Worm (Caenorhabditis elegans): ENCODE data around the gene srab-6.

The srab-6 gene

DNA sequence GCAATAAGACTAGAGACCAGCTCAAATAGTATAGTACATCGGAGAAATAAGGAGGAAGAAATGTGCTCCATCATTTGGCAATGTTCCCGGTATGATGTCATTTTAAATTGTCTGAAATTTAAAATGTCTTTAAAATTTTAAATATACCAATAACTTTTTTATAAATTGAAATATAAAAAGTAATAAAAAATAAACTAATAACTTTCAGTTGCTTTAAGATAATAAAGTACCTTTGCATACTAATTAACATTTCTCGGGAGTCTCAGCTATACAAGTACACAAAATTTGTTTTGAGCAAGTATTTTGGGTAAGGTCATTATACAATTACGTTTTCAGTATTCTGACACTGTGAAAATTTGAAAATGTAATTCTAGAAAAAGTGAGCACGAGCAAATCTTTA is at the start of gene srab-6:
srab-6 (minus strand) TSS at position 101 of the 400 bp plus-strand sequence.
- TF ChIP-seq npax-4 (tag; optimal IDR thresholded peaks at IDR 0.05), result no peak
- TF ChIP-seq sox-2 (GFP tag; IDR thresholded peaks at IDR 0.05), result no peak
- no peak for TF ChIP-seq ceh-18 (tag; optimal IDR thresholded peaks at IDR 0.05)
- no peak for TF ChIP-seq ceh-30 (tag; optimal IDR thresholded peaks at IDR 0.05)
- no peak for TF ChIP-seq hlh-13 (GFP tag; optimal IDR thresholded peaks at IDR 0.05)
- TF ChIP-seq ceh-31 (tag; optimal IDR thresholded peaks at IDR 0.05), result no peak
- TF ChIP-seq C08G9.2 (tag; optimal IDR thresholded peaks at IDR 0.05), result no peak
- no peak for TF ChIP-seq tbx-2 (tag; optimal IDR thresholded peaks at IDR 0.05)
- no peak for TF ChIP-seq elt-4 (tag; optimal IDR thresholded peaks at IDR 0.05)
- TF ChIP-seq ztf-16 (tag; optimal IDR thresholded peaks at IDR 0.05), result no peak

- no peak for TF ChIP-seq C38D4.7 (GFP tag; optimal IDR thresholded peaks at IDR 0.05)
- TF ChIP-seq hlh-15 (tag; optimal IDR thresholded peaks at IDR 0.05), result no peak
- TF ChIP-seq unc-86 (tag; optimal IDR thresholded peaks at IDR 0.05), result no peak
- no peak for TF ChIP-seq C08G9.2 (tag; optimal IDR thresholded peaks at IDR 0.05)
- TF ChIP-seq fkh-10 (GFP tag; optimal IDR thresholded peaks at IDR 0.05), result no peak
- no peak for TF ChIP-seq ceh-2 (tag; optimal IDR thresholded peaks at IDR 0.05)
- no peak for TF ChIP-seq pat-9 (tag; optimal IDR thresholded peaks at IDR 0.05)
- TF ChIP-seq unc-3 (GFP tag; conservative IDR thresholded peaks at IDR 0.05), result no peak
- TF ChIP-seq unc-3 (tag; optimal IDR thresholded peaks at IDR 0.05), result no peak
- no peak for TF ChIP-seq ceh-14 (tag; optimal IDR thresholded peaks at IDR 0.05)
Observed at ce11 chrV:3200323-3200722, 48.6 kb upstream of the srab-6 start, which contains the start of gene K08D9.4. TSS of gene K08D9.4 (minus strand) at chrV:3200423.

DNA sequence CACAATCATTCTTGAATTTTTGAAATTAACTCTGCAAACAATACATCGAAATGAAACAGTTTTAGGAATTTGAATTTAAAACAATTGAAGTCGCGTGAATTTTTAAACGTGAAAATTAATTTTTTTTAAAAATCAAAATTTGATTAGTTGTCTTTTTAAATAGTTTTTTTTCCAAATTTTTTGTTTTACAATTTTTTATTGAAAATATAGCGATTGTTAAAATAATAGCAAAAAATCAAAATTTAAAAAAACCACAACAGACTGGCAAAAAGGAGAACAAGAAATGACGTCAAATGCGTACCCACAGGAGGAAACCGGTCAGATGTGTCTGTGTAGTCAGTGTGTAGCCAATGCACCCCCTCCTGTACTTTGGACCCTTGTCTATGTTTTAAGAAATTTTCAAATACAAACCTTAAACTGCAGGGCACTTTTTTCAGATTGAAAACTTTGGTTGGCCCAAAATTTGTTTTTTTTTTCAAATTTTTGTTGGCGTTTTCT is 45.1 kb upstream of the srab-6 start, which contains the start of the genes Y73C8B.1 and Y73C8B.5:
Y73C8B.1 (minus strand) TSS at position 51 of the 498 bp plus-strand sequence.
Y73C8B.5 (plus strand) TSS at position 437 of the 498 bp plus-strand sequence.
- TF ChIP-seq tbx-7 (tag; optimal IDR thresholded peaks at IDR 0.05), result no peak
- TF ChIP-seq pha-2 (tag; optimal IDR thresholded peaks at IDR 0.05), result no peak
- TF ChIP-seq ceh-24 (tag; optimal IDR thresholded peaks at IDR 0.05), result no peak
- TF ChIP-seq pros-1 (tag; optimal IDR thresholded peaks at IDR 0.05), result no peak

ce11 chrV:3195814-3196213 is 44.1 kb upstream of the srab-6 start:
- TF ChIP-seq nfya-1 (tag; optimal IDR thresholded peaks at IDR 0.05) (peak; percentile 89), unc-86 (tag; optimal IDR thresholded peaks at IDR 0.05) (no peak)

DNA sequence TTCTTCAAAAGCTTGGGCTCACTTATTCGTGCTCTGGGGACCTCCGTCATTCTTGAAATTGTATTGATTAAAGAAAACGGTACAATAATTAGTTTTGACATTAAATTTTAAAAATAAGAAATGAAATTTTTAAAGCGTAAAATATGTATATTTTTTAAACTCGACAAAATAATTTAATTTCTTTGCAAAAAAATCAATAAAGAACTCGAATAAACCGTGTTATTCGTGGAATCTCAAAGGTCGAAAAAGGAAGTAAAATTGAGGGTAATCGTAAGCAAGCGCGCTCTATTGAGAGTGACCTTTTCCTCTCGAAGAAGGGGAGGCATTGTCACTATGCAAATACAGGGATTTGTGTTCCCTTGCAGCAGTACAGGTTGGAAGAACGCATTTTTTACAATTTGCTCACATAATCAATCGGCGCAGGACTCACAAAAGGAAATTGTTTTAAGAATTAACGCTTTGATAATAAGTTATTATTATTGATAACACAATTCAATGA is 43.2 kb upstream of the srab-6 start, which contains the start of gene Y73C8B.2:
Y73C8B.2 (minus strand) TSS at position 51 of the 499 bp plus-strand sequence.
- no peak for TF ChIP-seq C38D4.7 (GFP tag; optimal IDR thresholded peaks at IDR 0.05)
- TF ChIP-seq tbx-2 (tag; optimal IDR thresholded peaks at IDR 0.05), result no peak
- no peak for TF ChIP-seq unc-42 (tag; optimal IDR thresholded peaks at IDR 0.05)

ce11 chrV:3193091-3193608 is 41.4 kb upstream of the srab-6 start, which contains the start of the genes Y73C8B.3 and Y73C8B.9:
TSS of gene Y73C8B.3 (minus strand) at chrV:3193237.
TSS of gene Y73C8B.9 (plus strand) at chrV:3193558.
- TF ChIP-seq ceh-30 (tag; optimal IDR thresholded peaks at IDR 0.05) (peak; percentile 90), elt-2 (tag; optimal IDR thresholded peaks at IDR 0.05) (peak; percentile 74), zip-5 (tag; optimal IDR thresholded peaks at IDR 0.05) (no peak)

ce11 chrV:3188043-3188442 is 36.3 kb upstream of the srab-6 start, which contains the start of gene lag-2:
TSS of gene lag-2 (plus strand) at chrV:3188343.
- TF ChIP-seq fkh-10 (GFP tag; optimal IDR thresholded peaks at IDR 0.05) (no peak), ceh-9 (tag; optimal IDR thresholded peaks at IDR 0.05) (no peak), nhr-11 (tag; optimal IDR thresholded peaks at IDR 0.05) (no peak), ama-1 (optimal IDR thresholded peaks at IDR 0.05) (no peak), ahr-1 (tag; optimal IDR thresholded peaks at IDR 0.05) (no peak), nhr-232 (tag; optimal IDR thresholded peaks at IDR 0.05) (no peak), sdc-2 (tag; optimal IDR thresholded peaks at IDR 0.05) (no peak), syd-9 (tag; optimal IDR thresholded peaks at IDR 0.05) (no peak), eyg-1 (tag; optimal IDR thresholded peaks at IDR 0.05) (no peak), C38D4.7 (GFP tag; optimal IDR thresholded peaks at IDR 0.05) (no peak), dve-1 (tag; optimal IDR thresholded peaks at IDR 0.05) (no peak), sox-4 (tag; optimal IDR thresholded peaks at IDR 0.05) (no peak), pros-1 (tag; optimal IDR thresholded peaks at IDR 0.05) (no peak)
